Worm (Caenorhabditis elegans): ENCODE measurements around the gene ZC204.6.
"Not testable (repeated sequence)": the region's sequence is repeated elsewhere in the genome, so short reads cannot be mapped to it uniquely, and the experiment has no call there.

The ZC204.6 gene

ce11 chrII:1633490-1633889, 11.1 kb downstream of the ZC204.6 start, which contains the start of gene C08E3.1:
TSS of gene C08E3.1 (plus strand) at chrII:1633790.
- TF ChIP-seq pax-1 (tag; optimal IDR thresholded peaks at IDR 0.05); ceh-48 (tag; optimal IDR thresholded peaks at IDR 0.05); ama-1 (optimal IDR thresholded peaks at IDR 0.05): not testable (repeated sequence)

- TF ChIP-seq lim-6 (tag; optimal IDR thresholded peaks at IDR 0.05); ceh-48 (tag; optimal IDR thresholded peaks at IDR 0.05); ceh-45 (GFP tag; IDR thresholded peaks at IDR 0.05): not testable (repeated sequence)
These were observed 12.4 kb downstream of the ZC204.6 start, which contains the start of gene C08E3.13 for ce11 chrII:1632216-1632615. TSS of gene C08E3.13 (minus strand) at chrII:1632316.

- TF ChIP-seq lin-11 (tag; optimal IDR thresholded peaks at IDR 0.05); ceh-24 (tag; optimal IDR thresholded peaks at IDR 0.05); C38D4.7 (GFP tag; optimal IDR thresholded peaks at IDR 0.05): not testable (repeated sequence)
These were observed 16.8 kb downstream of the ZC204.6 start, which contains the start of gene C08E3.15 for ce11 chrII:1627783-1628182. TSS of gene C08E3.15 (minus strand) at chrII:1627883.

ce11 chrII:1625666-1626065, 19.0 kb downstream of the ZC204.6 start, which contains the start of gene C08E3.14:
TSS of gene C08E3.14 (plus strand) at chrII:1625966.
- TF ChIP-seq K02D7.2 (tag; optimal IDR thresholded peaks at IDR 0.05): no peak
- TF ChIP-seq lin-11 (tag; optimal IDR thresholded peaks at IDR 0.05): no peak
- no peak for TF ChIP-seq elt-2 (tag; optimal IDR thresholded peaks at IDR 0.05)
- TF ChIP-seq pag-3 (tag; optimal IDR thresholded peaks at IDR 0.05; ENCODE audit: borderline replicate concordance): no peak
- no peak for TF ChIP-seq dve-1 (tag; optimal IDR thresholded peaks at IDR 0.05)
- no peak for TF ChIP-seq C38D4.7 (GFP tag; optimal IDR thresholded peaks at IDR 0.05)
- no peak for TF ChIP-seq mec-3 (tag; optimal IDR thresholded peaks at IDR 0.05; ENCODE audit: borderline replicate concordance)
- TF ChIP-seq fkh-10 (GFP tag; optimal IDR thresholded peaks at IDR 0.05): no peak
- no peak for TF ChIP-seq ceh-31 (tag; optimal IDR thresholded peaks at IDR 0.05)
- TF ChIP-seq unc-42 (tag; optimal IDR thresholded peaks at IDR 0.05): no peak
- TF ChIP-seq hlh-6 (tag; optimal IDR thresholded peaks at IDR 0.05): no peak
- TF ChIP-seq hlh-30 (tag; optimal IDR thresholded peaks at IDR 0.05; ENCODE audit: insufficient read depth): no peak
- no peak for TF ChIP-seq nfya-1 (tag; optimal IDR thresholded peaks at IDR 0.05)
- no peak for TF ChIP-seq che-1 (tag; optimal IDR thresholded peaks at IDR 0.05)
- no peak for TF ChIP-seq gmeb-2 (tag; optimal IDR thresholded peaks at IDR 0.05)
- TF ChIP-seq hlh-8 (tag; optimal IDR thresholded peaks at IDR 0.05): no peak

ce11 chrII:1624572-1624971, 20.1 kb downstream of the ZC204.6 start, which contains the start of gene fbxa-160:
TSS of gene fbxa-160 (minus strand) at chrII:1624672.
- TF ChIP-seq ceh-18 (tag; optimal IDR thresholded peaks at IDR 0.05) (no peak), unc-42 (tag; optimal IDR thresholded peaks at IDR 0.05) (no peak), ceh-9 (tag; optimal IDR thresholded peaks at IDR 0.05) (no peak), elt-2 (tag; optimal IDR thresholded peaks at IDR 0.05) (no peak), che-1 (tag; optimal IDR thresholded peaks at IDR 0.05) (no peak), hlh-30 (tag; optimal IDR thresholded peaks at IDR 0.05; ENCODE audit: insufficient read depth) (no peak), F13H6.1 (tag; optimal IDR thresholded peaks at IDR 0.05) (no peak), T23F11.4 (GFP tag; optimal IDR thresholded peaks at IDR 0.05) (no peak), pha-2 (tag; optimal IDR thresholded peaks at IDR 0.05) (no peak), pha-4 (tag; optimal IDR thresholded peaks at IDR 0.05) (no peak), nfya-1 (tag; optimal IDR thresholded peaks at IDR 0.05) (no peak), npax-4 (tag; optimal IDR thresholded peaks at IDR 0.05) (no peak), nhr-11 (tag; optimal IDR thresholded peaks at IDR 0.05) (no peak), ama-1 (optimal IDR thresholded peaks at IDR 0.05) (no peak), hlh-13 (GFP tag; optimal IDR thresholded peaks at IDR 0.05) (no peak)

- TF ChIP-seq elt-2 (tag; optimal IDR thresholded peaks at IDR 0.05): peak; percentile 46
- no peak for TF ChIP-seq ceh-30 (tag; optimal IDR thresholded peaks at IDR 0.05)
- TF ChIP-seq pha-4 (tag; optimal IDR thresholded peaks at IDR 0.05): no peak
These were observed 22.8 kb downstream of the ZC204.6 start for ce11 chrII:1621795-1622194.

Data from whole organism, late embryonic.